Fruit fly (Drosophila melanogaster): ENCODE measurements around the gene Wdr81.

Gene Wdr81

DNA sequence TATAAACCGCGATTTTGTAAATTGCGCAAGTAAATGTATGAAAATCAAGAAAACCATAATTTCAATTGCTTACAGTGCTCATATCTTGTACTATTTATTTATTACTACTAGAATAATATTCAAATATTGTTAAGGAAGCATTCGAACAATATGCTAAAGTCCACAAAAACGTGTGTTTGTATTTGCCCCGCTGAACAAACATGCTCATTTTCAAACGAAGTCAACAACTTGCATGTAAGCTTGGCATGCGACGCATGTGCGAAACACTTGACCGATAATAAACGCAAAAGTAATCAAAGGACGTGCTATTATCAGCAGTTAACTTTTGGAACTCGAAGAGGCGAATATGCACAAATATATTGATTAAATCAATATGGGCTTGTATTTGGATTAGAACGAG is 433 bp upstream of the Wdr81 start (continued):
- TF ChIP-seq CG34224 (GFP tag; IDR thresholded peaks at IDR 0.05; ENCODE audit: partially characterized antibody) (no peak), Dll (GFP tag; IDR thresholded peaks at IDR 0.05; ENCODE audit: partially characterized antibody) (no peak), gsb (GFP tag; IDR thresholded peaks at IDR 0.05) (no peak), CG10366 (GFP tag; IDR thresholded peaks at IDR 0.05) (no peak), CG1233 (GFP tag; optimal IDR thresholded peaks at IDR 0.05) (peak; percentile 65), gsb-n (tag; optimal IDR thresholded peaks at IDR 0.05) (peak; percentile 82), insv (GFP tag; optimal IDR thresholded peaks at IDR 0.05) (peak in 1 of 2 experiments; percentile 53), CG4707 (GFP tag; optimal IDR thresholded peaks at IDR 0.05) (peak; percentile 77), ara (GFP tag; IDR thresholded peaks at IDR 0.05) (peak; percentile 19; the same call in 1 of the 2 replicates), ken (GFP tag; IDR thresholded peaks at IDR 0.05) (no peak), PHDP (tag; optimal IDR thresholded peaks at IDR 0.05) (peak; percentile 91), Taf1 (GFP tag; IDR thresholded peaks at IDR 0.05) (no peak), gcm2 (GFP tag; optimal IDR thresholded peaks at IDR 0.05) (no peak), NC2β (GFP tag; optimal IDR thresholded peaks at IDR 0.05) (peak; percentile 52), HHEX (GFP tag; optimal IDR thresholded peaks at IDR 0.05) (peak; percentile 77), CG18476 (GFP tag; optimal IDR thresholded peaks at IDR 0.05) (peak; percentile 56), Dref (GFP tag; IDR thresholded peaks at IDR 0.05) (no peak), btn (GFP tag; optimal IDR thresholded peaks at IDR 0.05) (no peak), CG4854 (GFP tag; optimal IDR thresholded peaks at IDR 0.05) (peak; percentile 46), Rfx (GFP tag; IDR thresholded peaks at IDR 0.05) (peak; percentile 74; the same call in 1 of the 2 replicates), CG8281 (tag; optimal IDR thresholded peaks at IDR 0.05) (peak; percentile 33), CG10654 (GFP tag; optimal IDR thresholded peaks at IDR 0.05) (peak; percentile 23), CG8765 (GFP tag; IDR thresholded peaks at IDR 0.05) (no peak), YL-1 (GFP tag; optimal IDR thresholded peaks at IDR 0.05) (peak; percentile 11), CG6175 (GFP tag; IDR thresholded peaks at IDR 0.05) (no peak), oc (tag; optimal IDR thresholded peaks at IDR 0.05) (no peak), Dek (tag; optimal IDR thresholded peaks at IDR 0.05) (peak; percentile 68), pita (GFP tag; optimal IDR thresholded peaks at IDR 0.05) (no peak), twi (tag; optimal IDR thresholded peaks at IDR 0.05) (peak; percentile 19), Awh (GFP tag; IDR thresholded peaks at IDR 0.05) (0 out of 2 replicates have a peak, but pooled peaks have one; percentile 19), pnt (GFP tag; optimal IDR thresholded peaks at IDR 0.05) (no peak), CG11398 (GFP tag; optimal IDR thresholded peaks at IDR 0.05) (peak; percentile 54), CG11504 (tag; optimal IDR thresholded peaks at IDR 0.05) (peak; percentile 46), CG2875 (GFP tag; optimal IDR thresholded peaks at IDR 0.05) (peak; percentile 88), wdn (GFP tag; IDR thresholded peaks at IDR 0.05) (no peak; the same call in 1 of the 2 replicates), CG2120 (GFP tag; optimal IDR thresholded peaks at IDR 0.05) (peak; percentile 52), CG16779 (GFP tag; IDR thresholded peaks at IDR 0.05) (peak; percentile 62; the same call in 1 of the 2 replicates), stwl (tag; optimal IDR thresholded peaks at IDR 0.05) (no peak), B-H1 (GFP tag; IDR thresholded peaks at IDR 0.05) (peak; percentile 11; the same call in 1 of the 3 replicates), Trl (optimal IDR thresholded peaks at IDR 0.05) (no peak), Trl (GFP tag; optimal IDR thresholded peaks at IDR 0.05) (peak; percentile 61), CG10543 (GFP tag; optimal IDR thresholded peaks at IDR 0.05) (peak; percentile 80), CG1602 (GFP tag; optimal IDR thresholded peaks at IDR 0.05) (peak; percentile 22), Hey (tag; optimal IDR thresholded peaks at IDR 0.05) (peak; percentile 67), Dad (GFP tag; optimal IDR thresholded peaks at IDR 0.05) (no peak), unpg (GFP tag; optimal IDR thresholded peaks at IDR 0.05) (peak; percentile 75), crc (GFP tag; optimal IDR thresholded peaks at IDR 0.05) (no peak), Chrac-16 (GFP tag; optimal IDR thresholded peaks at IDR 0.05) (no peak), nerfin-1 (tag; optimal IDR thresholded peaks at IDR 0.05) (peak; percentile 36), CG6654 (GFP tag; optimal IDR thresholded peaks at IDR 0.05) (no peak), CG30020 (tag; optimal IDR thresholded peaks at IDR 0.05) (no peak), CG15011 (GFP tag; optimal IDR thresholded peaks at IDR 0.05) (peak; percentile 60)
